Worm (Caenorhabditis elegans) whole organism, young adult: ENCODE data around the gene D1086.19.

ENCODE experiments used
- C17E4.6 ChIP-seq: fragments of 200-800 bp; sonication (Bioruptor generic); IDR thresholded peaks from 2 replicates; pipeline ENCODE4 v1.3.6; 2022; ENCODE audit warnings: missing genetic modification reagents, missing genetic modification characterization, missing compliant biosample characterization
- F23B12.7 ChIP-seq: sonication (generic microtip); optimal IDR thresholded peaks from 2 replicates; lab custom pipeline; 2017; ENCODE audit warnings: missing genetic modification characterization, mild to moderate bottlenecking, missing compliant biosample characterization, antibody characterized with exemption, moderate library complexity; ENCODE audit not compliant: insufficient read depth
- F55B11.4 ChIP-seq: sonication (generic microtip); optimal IDR thresholded peaks from 2 replicates; lab custom pipeline; 2016; ENCODE audit warnings: missing compliant biosample characterization, missing genetic modification characterization, borderline replicate concordance; ENCODE audit not compliant: insufficient read depth
- K11D2.4 ChIP-seq: fragments of 200-800 bp; sonication (Bioruptor generic); IDR thresholded peaks from 2 replicates; pipeline ENCODE4 v1.3.6; 2022; ENCODE audit warnings: missing genetic modification reagents, missing genetic modification characterization, missing compliant biosample characterization
- T07F8.4 ChIP-seq: sonication (generic microtip); optimal IDR thresholded peaks from 2 replicates; lab custom pipeline; 2016; ENCODE audit warnings: mild to moderate bottlenecking, missing genetic modification characterization, moderate library complexity, missing compliant biosample characterization
- T26A5.8 ChIP-seq: sonication (generic microtip); optimal IDR thresholded peaks from 2 replicates; lab custom pipeline; 2016; ENCODE audit warnings: missing genetic modification characterization, missing compliant biosample characterization
- Y53F4B.3 ChIP-seq: fragments of 200-800 bp; sonication (Bioruptor generic); IDR thresholded peaks from 2 replicates; pipeline ENCODE4 v1.3.6; 2022; ENCODE audit warnings: missing genetic modification reagents, missing genetic modification characterization, missing compliant biosample characterization
- Y56A3A.18 ChIP-seq: fragments of 200-800 bp; sonication (Bioruptor generic); IDR thresholded peaks from 2 replicates; pipeline ENCODE4 v1.3.6; 2022; ENCODE audit warnings: missing genetic modification reagents, missing genetic modification characterization, missing compliant biosample characterization
- Y95B8A.8 ChIP-seq: fragments of 200-800 bp; sonication (Bioruptor generic); IDR thresholded peaks from 2 replicates; pipeline ENCODE4 v1.3.6; 2022; ENCODE audit warnings: missing genetic modification reagents, missing genetic modification characterization, missing compliant biosample characterization
- ZK185.1 ChIP-seq: sonication (generic microtip); optimal IDR thresholded peaks from 2 replicates; lab custom pipeline; 2016; ENCODE audit warnings: mild to moderate bottlenecking, missing genetic modification characterization, missing compliant biosample characterization; ENCODE audit not compliant: poor library complexity, severe bottlenecking
- akir-1 ChIP-seq: fragments of 200-800 bp; sonication (Bioruptor generic); optimal IDR thresholded peaks from 2 replicates; lab custom pipeline; 2018; ENCODE audit warnings: mild to moderate bottlenecking, missing genetic modification characterization, moderate library complexity, missing compliant biosample characterization
- atf-7 ChIP-seq: sonication (generic microtip); optimal IDR thresholded peaks from 2 replicates; lab custom pipeline; 2017; ENCODE audit warnings: mild to moderate bottlenecking, missing genetic modification characterization, missing compliant biosample characterization
- athp-1 ChIP-seq: sonication (generic microtip); optimal IDR thresholded peaks from 2 replicates; lab custom pipeline; 2017; ENCODE audit warnings: mild to moderate bottlenecking, missing genetic modification characterization, missing compliant biosample characterization
- ccch-3 ChIP-seq: fragments of 200-800 bp; sonication (Bioruptor generic); optimal IDR thresholded peaks from 2 replicates; lab custom pipeline; 2018; ENCODE audit warnings: mild to moderate bottlenecking, missing genetic modification characterization, missing compliant biosample characterization
- cebp-1 ChIP-seq, 2 experiments: fragments of 200-800 bp in 1 of 2; sonication (Bioruptor generic) in 1 of 2; sonication (generic microtip) in 1 of 2; IDR thresholded peaks in 1 of 2; optimal IDR thresholded peaks in 1 of 2; 2 replicates each; pipeline versions ENCODE4 v1.3.6 to Lab custom; 2017 to 2022; ENCODE audit warnings: missing compliant biosample characterization in 2 of 2, missing genetic modification characterization in 2 of 2, mild to moderate bottlenecking in 1 of 2, missing genetic modification reagents in 1 of 2, moderate library complexity in 1 of 2
- ceh-40 ChIP-seq: fragments of 200-800 bp; sonication (Bioruptor generic); IDR thresholded peaks from 2 replicates; pipeline ENCODE4 v1.3.6; 2022; ENCODE audit warnings: missing genetic modification characterization, missing compliant biosample characterization
- dpl-1 ChIP-seq: fragments of 150-350 bp; optimal IDR thresholded peaks from 2 replicates; lab custom pipeline; 2014; ENCODE audit warnings: missing biosample characterization, missing genetic modification reagents, missing genetic modification characterization
- egrh-3 ChIP-seq: fragments of 200-800 bp; sonication (Bioruptor generic); IDR thresholded peaks from 2 replicates; pipeline ENCODE4 v1.3.6; 2022; ENCODE audit warnings: missing genetic modification reagents, missing genetic modification characterization, missing compliant biosample characterization
- him-1 ChIP-seq: sonication (generic microtip); optimal IDR thresholded peaks from 2 replicates; lab custom pipeline; 2016; ENCODE audit warnings: missing genotype, missing genetic modification reagents, missing genetic modification characterization, missing compliant biosample characterization
- hmg-20 ChIP-seq: fragments of 200-800 bp; sonication (Bioruptor generic); IDR thresholded peaks from 2 replicates; pipeline ENCODE4 v1.3.6; 2022; ENCODE audit warnings: missing genetic modification reagents, missing genetic modification characterization, missing compliant biosample characterization
- let-526 ChIP-seq: fragments of 200-800 bp; sonication (Bioruptor generic); IDR thresholded peaks from 2 replicates; pipeline ENCODE4 v1.3.6; 2022; ENCODE audit warnings: missing genetic modification reagents, missing genetic modification characterization, missing compliant biosample characterization
- let-607 ChIP-seq, 2 experiments: fragments of 200-800 bp in 1 of 2; sonication (Bioruptor generic) in 1 of 2; sonication (generic microtip) in 1 of 2; optimal IDR thresholded peaks; 2 replicates each; lab custom pipeline; 2016 to 2018; ENCODE audit warnings: mild to moderate bottlenecking in 2 of 2, missing compliant biosample characterization in 2 of 2, missing genetic modification characterization in 2 of 2, moderate library complexity in 2 of 2, missing genotype in 1 of 2
- lin-26 ChIP-seq: fragments of 200-800 bp; sonication (Bioruptor generic); IDR thresholded peaks from 2 replicates; pipeline ENCODE4 v1.3.6; 2022; ENCODE audit warnings: missing genetic modification reagents, missing genetic modification characterization, missing compliant biosample characterization
- lin-54 ChIP-seq: fragments of 200-800 bp; sonication (Bioruptor generic); optimal IDR thresholded peaks from 2 replicates; lab custom pipeline; 2018; ENCODE audit warnings: mild to moderate bottlenecking, missing genetic modification characterization, missing compliant biosample characterization
- lir-1 ChIP-seq: fragments of 200-800 bp; sonication (Bioruptor generic); conservative IDR thresholded peaks from 2 replicates; pipeline ENCODE4 v1.3.6; 2022; ENCODE audit warnings: missing genetic modification reagents, missing genetic modification characterization, missing compliant biosample characterization
- nfya-1 ChIP-seq: sonication (generic microtip); optimal IDR thresholded peaks from 2 replicates; lab custom pipeline; 2017; ENCODE audit warnings: antibody characterized with exemption, missing compliant biosample characterization, missing genetic modification characterization, borderline replicate concordance; ENCODE audit not compliant: insufficient read depth
- nhr-179 ChIP-seq: sonication (generic microtip); optimal IDR thresholded peaks from 2 replicates; lab custom pipeline; 2016; ENCODE audit warnings: mild to moderate bottlenecking, missing genetic modification characterization, missing compliant biosample characterization
- rpc-1 ChIP-seq, 2 experiments: fragments of 150-350 bp in 1 of 2; sonication (generic microtip) in 1 of 2; optimal IDR thresholded peaks; 2 replicates each; lab custom pipeline; 2014 to 2018; ENCODE audit warnings: missing biosample characterization in 1 of 2, missing genetic modification characterization in 1 of 2, missing genetic modification reagents in 1 of 2, missing genotype in 1 of 2
- sdz-38 ChIP-seq: sonication (generic microtip); optimal IDR thresholded peaks from 2 replicates; lab custom pipeline; 2016; ENCODE audit warnings: missing genotype, missing genetic modification characterization, missing compliant biosample characterization
- somi-1 ChIP-seq: fragments of 200-800 bp; sonication (Bioruptor generic); optimal IDR thresholded peaks from 2 replicates; lab custom pipeline; 2018; ENCODE audit warnings: mild to moderate bottlenecking, missing genetic modification characterization, missing compliant biosample characterization
- sptf-2 ChIP-seq: fragments of 200-800 bp; sonication (Bioruptor generic); optimal IDR thresholded peaks from 2 replicates; lab custom pipeline; 2018; ENCODE audit warnings: mild to moderate bottlenecking, missing genetic modification characterization, missing compliant biosample characterization
- tbx-9 ChIP-seq: sonication (generic microtip); optimal IDR thresholded peaks from 2 replicates; lab custom pipeline; 2016; ENCODE audit warnings: borderline replicate concordance, missing genetic modification characterization, inconsistent platforms, missing compliant biosample characterization
- unc-62 ChIP-seq: fragments of 150-350 bp; optimal IDR thresholded peaks from 2 replicates; lab custom pipeline; 2014; ENCODE audit warnings: missing biosample characterization, missing genetic modification reagents, missing genetic modification characterization
- xnd-1 ChIP-seq: sonication (generic microtip); optimal IDR thresholded peaks from 2 replicates; lab custom pipeline; 2016; ENCODE audit warnings: missing genotype, missing genetic modification reagents, missing genetic modification characterization, missing compliant biosample characterization
- zfh-2 ChIP-seq: fragments of 200-800 bp; sonication (Bioruptor generic); conservative IDR thresholded peaks from 2 replicates; pipeline ENCODE4 v1.3.6; 2022; ENCODE audit warnings: missing genetic modification reagents, missing genetic modification characterization, missing compliant biosample characterization
- zim-3 ChIP-seq: sonication (generic microtip); optimal IDR thresholded peaks from 2 replicates; lab custom pipeline; 2017; ENCODE audit warnings: mild to moderate bottlenecking, missing genetic modification characterization, moderate library complexity, missing compliant biosample characterization
- ztf-22 ChIP-seq: fragments of 200-800 bp; sonication (Bioruptor generic); optimal IDR thresholded peaks from 2 replicates; lab custom pipeline; 2018; ENCODE audit warnings: mild to moderate bottlenecking, missing genetic modification characterization, moderate library complexity, missing compliant biosample characterization
- ztf-25 ChIP-seq: fragments of 200-800 bp; sonication (Bioruptor generic); IDR thresholded peaks from 2 replicates; pipeline ENCODE4 v1.3.6; 2022; ENCODE audit warnings: missing genetic modification reagents, missing genetic modification characterization, missing compliant biosample characterization

D1086.19 gene

ce11 chrV:14067816-14068296 is 20.3 kb upstream of the D1086.19 start, which contains the start of gene D1086.17:
Gene D1086.17, plus strand, starts transcription at chrV:14067866.
- no peak for TF ChIP-seq Y95B8A.8 (GFP tag; lab: Robert Waterston, UW)
- no peak for TF ChIP-seq cebp-1 (GFP tag; IDR thresholded peaks at IDR 0.05; lab: Robert Waterston, UW)
- TF ChIP-seq cebp-1 (tag; optimal IDR thresholded peaks at IDR 0.05; lab: Kevin White, UChicago) = no peak
- no peak for TF ChIP-seq Y56A3A.18
- TF ChIP-seq T26A5.8 (tag; lab: Kevin White, UChicago) = no peak
- TF ChIP-seq sdz-38 (tag; lab: Kevin White, UChicago) = no peak
- no peak for TF ChIP-seq ztf-25 (GFP tag; lab: Robert Waterston, UW)
- TF ChIP-seq zim-3 = no peak
- no peak for TF ChIP-seq dpl-1 (GFP tag; lab: Kevin White, UChicago)
- TF ChIP-seq xnd-1 = no peak
- TF ChIP-seq egrh-3 (GFP tag; lab: Robert Waterston, UW) = no peak
- no peak for TF ChIP-seq nfya-1
- TF ChIP-seq athp-1 (tag; lab: Kevin White, UChicago) = no peak
- TF ChIP-seq T07F8.4 = no peak
- TF ChIP-seq lir-1 (GFP tag; lab: Robert Waterston, UW) = no peak
- no peak for TF ChIP-seq let-607 (tag; optimal IDR thresholded peaks at IDR 0.05; lab: Kevin White, UChicago)
- TF ChIP-seq unc-62 (GFP tag; lab: Kevin White, UChicago) = no peak
- TF ChIP-seq nhr-179 (tag; lab: Kevin White, UChicago) = no peak
- no peak for TF ChIP-seq F23B12.7

- TF ChIP-seq ZK185.1 = no peak
- no peak for TF ChIP-seq atf-7 (tag; lab: Kevin White, UChicago)
Observed at ce11 chrV:14069899-14070298, 18.3 kb upstream of the D1086.19 start.

- no peak for TF ChIP-seq T26A5.8 (tag; lab: Kevin White, UChicago)
- TF ChIP-seq nhr-179 (tag; lab: Kevin White, UChicago) = no peak
- no peak for TF ChIP-seq K11D2.4 (GFP tag; lab: Robert Waterston, UW)
- TF ChIP-seq tbx-9 (tag; lab: Kevin White, UChicago) = no peak
- no peak for TF ChIP-seq sptf-2 (GFP tag; lab: Kevin White, UChicago)
- no peak for TF ChIP-seq zfh-2 (GFP tag; lab: Robert Waterston, UW)
- TF ChIP-seq akir-1 (GFP tag; lab: Kevin White, UChicago) = no peak
- no peak for TF ChIP-seq ccch-3
- no peak for TF ChIP-seq F55B11.4 (tag; lab: Kevin White, UChicago)
- no peak for TF ChIP-seq him-1 (tag; lab: Kevin White, UChicago)
- no peak for TF ChIP-seq somi-1 (GFP tag; lab: Kevin White, UChicago)
- no peak for TF ChIP-seq lin-54 (GFP tag; lab: Kevin White, UChicago)
- no peak for TF ChIP-seq let-607 (tag; optimal IDR thresholded peaks at IDR 0.05; lab: Kevin White, UChicago)
- TF ChIP-seq Y53F4B.3 (GFP tag; lab: Robert Waterston, UW) = no peak
- TF ChIP-seq rpc-1 (optimal IDR thresholded peaks at IDR 0.05; lab: Kevin White, UChicago) = no peak
- TF ChIP-seq rpc-1 (tag; optimal IDR thresholded peaks at IDR 0.05; lab: Kevin White, UChicago) = no peak
- no peak for TF ChIP-seq C17E4.6 (GFP tag; lab: Robert Waterston, UW)
Observed at ce11 chrV:14074160-14074559, 14.0 kb upstream of the D1086.19 start, which contains the start of gene D1086.11. Gene D1086.11, plus strand, starts transcription at chrV:14074460.

ce11 chrV:14079501-14079900 is 8.7 kb upstream of the D1086.19 start, which contains the start of gene D1086.6:
Gene D1086.6, plus strand, starts transcription at chrV:14079801.
- TF ChIP-seq T26A5.8 (tag; lab: Kevin White, UChicago) (no peak), let-526 (GFP tag; lab: Robert Waterston, UW) (no peak), lin-26 (no peak), hmg-20 (no peak), ztf-22 (GFP tag; lab: Kevin White, UChicago) (no peak), ceh-40 (GFP tag; lab: Robert Waterston, UW) (no peak)
